Fruit fly (Drosophila melanogaster) Kc167 (cell line): ENCODE measurements around the gene CG3918.

ENCODE experiments used
- Myc ChIP-seq: fragments of >200 bp; optimal IDR thresholded peaks from 2 replicates; lab custom pipeline; 2017; ENCODE audit warnings: missing external identifiers
- Sin3A ChIP-seq: fragments of >200 bp; optimal IDR thresholded peaks from 2 replicates; lab custom pipeline; 2018; ENCODE audit warnings: missing external identifiers
- h ChIP-seq: fragments of >200 bp; optimal IDR thresholded peaks from 3 replicates; lab custom pipeline; 2018; ENCODE audit warnings: missing external identifiers
- insv ChIP-seq: fragments of >200 bp; optimal IDR thresholded peaks from 3 replicates; lab custom pipeline; 2018; ENCODE audit warnings: missing external identifiers
- psq ChIP-seq: fragments of >200 bp; optimal IDR thresholded peaks from 2 replicates; lab custom pipeline; 2017; ENCODE audit warnings: missing external identifiers
- ttk ChIP-seq: sonication (Bioruptor generic); optimal IDR thresholded peaks from 2 replicates; lab custom pipeline; 2017; ENCODE audit warnings: missing external identifiers

DNA sequence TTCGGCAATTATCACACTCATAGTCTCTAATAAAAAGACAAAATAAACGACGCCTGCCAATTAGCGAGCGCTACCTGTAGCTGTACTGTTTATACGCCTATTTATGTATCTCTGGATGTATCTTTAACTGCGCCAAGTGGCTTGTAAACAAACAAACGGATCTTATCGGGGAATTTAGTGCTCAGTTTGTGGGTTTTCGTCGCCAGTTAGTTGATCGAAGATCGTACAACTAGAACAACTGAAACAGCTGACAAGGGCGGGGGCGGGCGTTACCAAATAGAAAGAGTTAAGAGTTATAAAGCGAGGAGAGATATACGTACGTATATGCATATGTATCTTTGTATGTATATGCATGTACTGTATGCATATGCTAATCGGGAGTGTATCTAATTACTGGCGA, 22.7 kb downstream of the CG3918 start:
- no peak for TF ChIP-seq psq (lab: Kevin White, UChicago)
- TF ChIP-seq h = no peak
- TF ChIP-seq insv = no peak
- no peak for TF ChIP-seq ttk
- no peak for TF ChIP-seq Myc (lab: Kevin White, UChicago)
- no peak for TF ChIP-seq Sin3A (lab: Kevin White, UChicago)
